Fruit fly (Drosophila melanogaster) whole organism, adult: ENCODE measurements around the gene Rad17.

Source experiments
- CG11617 ChIP-seq: fragments of 200-800 bp; sonication (Bioruptor generic); optimal IDR thresholded peaks from 2 replicates; lab custom pipeline; 2017; ENCODE audit warnings: mild to moderate bottlenecking, missing biosample characterization, missing genetic modification reagents, missing genetic modification characterization
- CG14711 ChIP-seq: fragments of 200-800 bp; sonication (Bioruptor generic); optimal IDR thresholded peaks from 2 replicates; lab custom pipeline; 2018; ENCODE audit warnings: missing biosample characterization, mild to moderate bottlenecking, missing genetic modification characterization, moderate library complexity
- CG1620 ChIP-seq: fragments of 200-800 bp; sonication (Bioruptor generic); optimal IDR thresholded peaks from 2 replicates; lab custom pipeline; 2016; ENCODE audit warnings: missing biosample characterization, missing genetic modification characterization
- CG33017 ChIP-seq: fragments of 200-800 bp; sonication (Bioruptor generic); optimal IDR thresholded peaks from 2 replicates; lab custom pipeline; 2018; ENCODE audit warnings: missing biosample characterization, mild to moderate bottlenecking, missing genetic modification characterization, moderate library complexity
- CG7045 ChIP-seq: fragments of 200-800 bp; sonication (Bioruptor generic); optimal IDR thresholded peaks from 2 replicates; lab custom pipeline; 2017; ENCODE audit warnings: missing biosample characterization, mild to moderate bottlenecking, missing genetic modification characterization
- CG7101 ChIP-seq: fragments of 200-800 bp; sonication (Bioruptor generic); optimal IDR thresholded peaks from 2 replicates; lab custom pipeline; 2018; ENCODE audit warnings: missing biosample characterization, mild to moderate bottlenecking, missing genetic modification characterization, moderate library complexity
- Hr96 ChIP-seq: fragments of 200-800 bp; sonication (Bioruptor generic); optimal IDR thresholded peaks from 2 replicates; lab custom pipeline; 2016; ENCODE audit warnings: missing biosample characterization, missing genetic modification characterization
- Mnt ChIP-seq: fragments of 200-800 bp; sonication (Bioruptor generic); optimal IDR thresholded peaks from 2 replicates; lab custom pipeline; 2016; ENCODE audit warnings: missing biosample characterization, mild to moderate bottlenecking, missing genetic modification characterization
- cnc ChIP-seq, 2 experiments: fragments of >200 bp; optimal IDR thresholded peaks; 2 replicates each; lab custom pipeline; 2017
- kay ChIP-seq: fragments of 200-800 bp; sonication (Bioruptor generic); peaks from one replicate; lab custom pipeline; 2016; ENCODE audit warnings: missing biosample characterization, missing genetic modification characterization, borderline replicate concordance
- tj ChIP-seq: fragments of 200-800 bp; sonication (Bioruptor generic); optimal IDR thresholded peaks from 3 replicates; lab custom pipeline; 2017; ENCODE audit warnings: missing biosample characterization, mild to moderate bottlenecking, missing genetic modification characterization, moderate library complexity

- no peak for TF ChIP-seq CG7045
- no peak for TF ChIP-seq CG1620
- no peak for TF ChIP-seq CG7101 (tag; lab: Kevin White, UChicago)
- no peak for TF ChIP-seq kay (GFP tag; lab: Kevin White, UChicago)
- no peak for TF ChIP-seq tj
- no peak for TF ChIP-seq Mnt (GFP tag; lab: Kevin White, UChicago)
- no peak for TF ChIP-seq CG33017 (tag; lab: Kevin White, UChicago)
- no peak for TF ChIP-seq Hr96
- TF ChIP-seq CG11617, result no peak
- TF ChIP-seq CG14711 (tag; lab: Kevin White, UChicago), result no peak
- TF ChIP-seq cnc (optimal IDR thresholded peaks at IDR 0.05; lab: Kevin White, UChicago), result no peak
Observed at dm6 chr3R:14651076-14651662, 11.8 kb downstream of the Rad17 start.
